Worm (Caenorhabditis elegans) whole organism, L3 larva: ENCODE results near the gene parn-2.

Source experiments
- aly-2 ChIP-seq: fragments of 150-350 bp; optimal IDR thresholded peaks from 2 replicates; lab custom pipeline; 2014; ENCODE audit warnings: missing biosample characterization, missing genetic modification characterization
- daf-12 ChIP-seq: fragments of 150-350 bp; optimal IDR thresholded peaks from 2 replicates; lab custom pipeline; 2014; ENCODE audit warnings: missing biosample characterization, missing genetic modification reagents, missing genetic modification characterization
- elt-1 ChIP-seq: fragments of 150-350 bp; optimal IDR thresholded peaks from 2 replicates; lab custom pipeline; 2014; ENCODE audit warnings: missing biosample characterization, missing genetic modification characterization
- fos-1 ChIP-seq: fragments of 150-350 bp; optimal IDR thresholded peaks from 2 replicates; lab custom pipeline; 2014; ENCODE audit warnings: missing biosample characterization, missing genetic modification characterization
- lin-15B ChIP-seq: fragments of 150-350 bp; optimal IDR thresholded peaks from 2 replicates; lab custom pipeline; 2014; ENCODE audit warnings: missing biosample characterization, missing genetic modification characterization
- lin-39 ChIP-seq: fragments of 150-350 bp; optimal IDR thresholded peaks from 2 replicates; lab custom pipeline; 2018; ENCODE audit warnings: missing biosample characterization, missing genetic modification reagents, missing genetic modification characterization
- nhr-237 ChIP-seq: fragments of 150-350 bp; optimal IDR thresholded peaks from 2 replicates; lab custom pipeline; 2014; ENCODE audit warnings: missing biosample characterization, missing genetic modification characterization
- nhr-28 ChIP-seq: fragments of 150-350 bp; optimal IDR thresholded peaks from 2 replicates; lab custom pipeline; 2014; ENCODE audit warnings: missing biosample characterization, missing genetic modification characterization
- nhr-67 ChIP-seq: fragments of 150-350 bp; optimal IDR thresholded peaks from 2 replicates; lab custom pipeline; 2014; ENCODE audit warnings: missing biosample characterization, missing genetic modification characterization
- nhr-77 ChIP-seq: fragments of 150-350 bp; optimal IDR thresholded peaks from 2 replicates; lab custom pipeline; 2014; ENCODE audit warnings: missing biosample characterization, missing genetic modification characterization
- pqm-1 ChIP-seq: fragments of 150-350 bp; optimal IDR thresholded peaks from 2 replicates; lab custom pipeline; 2017; ENCODE audit warnings: missing biosample characterization, missing genetic modification characterization, inconsistent platforms
- ztf-4 ChIP-seq: fragments of 150-350 bp; optimal IDR thresholded peaks from 2 replicates; lab custom pipeline; 2014; ENCODE audit warnings: missing biosample characterization, missing genetic modification characterization

DNA sequence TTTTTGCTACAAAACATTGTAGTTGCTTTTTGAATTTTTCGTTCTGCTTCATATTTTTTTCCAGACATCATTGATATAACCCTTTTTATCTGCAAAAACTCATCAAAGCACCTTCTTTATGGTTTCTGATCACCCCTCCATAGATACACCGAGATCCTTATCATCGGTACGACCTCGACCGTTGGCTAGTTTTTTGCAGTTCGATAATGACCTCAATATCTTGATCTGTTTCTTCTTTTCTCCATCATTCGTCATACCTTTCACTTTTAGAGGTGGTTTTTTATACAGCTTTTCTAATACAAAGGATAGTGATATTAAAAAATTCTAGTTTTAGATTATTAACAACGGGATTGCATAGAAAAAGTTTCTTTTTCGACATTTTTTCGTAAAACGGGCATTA is 17.0 kb downstream of the parn-2 start:
- TF ChIP-seq nhr-237 (tag; lab: Kevin White, UChicago), result no peak
- TF ChIP-seq nhr-28, result no peak
- no peak for TF ChIP-seq ztf-4 (tag; lab: Kevin White, UChicago)
- no peak for TF ChIP-seq aly-2
- TF ChIP-seq nhr-67 (tag; lab: Kevin White, UChicago), result no peak
- TF ChIP-seq lin-39, result no peak
- peak; percentile 98 for TF ChIP-seq elt-1 (tag; lab: Kevin White, UChicago)
- TF ChIP-seq pqm-1 (tag; lab: Kevin White, UChicago), result no peak
- no peak for TF ChIP-seq nhr-77 (tag; lab: Kevin White, UChicago)
- no peak for TF ChIP-seq daf-12 (tag; lab: Kevin White, UChicago)
- no peak for TF ChIP-seq lin-15B (tag; lab: Kevin White, UChicago)
- no peak for TF ChIP-seq fos-1 (tag; lab: Kevin White, UChicago)
